Worm (Caenorhabditis elegans): ENCODE results near the gene srw-48.
A peak's percentile ranks its signal among the peaks of the same experiment; 100 is the strongest.

The srw-48 gene

ce11 chrV:16395739-16396138 is 25.1 kb upstream of the srw-48 start, which contains the start of gene F13A7.12:
F13A7.12 (plus strand) TSS chrV:16396039.
- TF ChIP-seq pha-4 (tag; optimal IDR thresholded peaks at IDR 0.05), result no peak
- TF ChIP-seq bed-3 (GFP tag; optimal IDR thresholded peaks at IDR 0.05), result no peak

- no peak for TF ChIP-seq sem-2 (GFP tag; optimal IDR thresholded peaks at IDR 0.05)
- TF ChIP-seq unc-39 (tag; optimal IDR thresholded peaks at IDR 0.05), result no peak
- no peak for TF ChIP-seq sptf-1 (tag; optimal IDR thresholded peaks at IDR 0.05)
- TF ChIP-seq snpc-4 (tag; optimal IDR thresholded peaks at IDR 0.05), result no peak
- TF ChIP-seq zip-8 (tag; optimal IDR thresholded peaks at IDR 0.05), result no peak
- no peak for TF ChIP-seq nhr-28 (tag; optimal IDR thresholded peaks at IDR 0.05)
- TF ChIP-seq pha-4 (tag; optimal IDR thresholded peaks at IDR 0.05), result no peak
These were observed 21.4 kb upstream of the srw-48 start, which contains the start of gene sre-36 for ce11 chrV:16399388-16399787. sre-36 (plus strand) TSS chrV:16399688.

- TF ChIP-seq ceh-43 (GFP tag; optimal IDR thresholded peaks at IDR 0.05) (peak; percentile 21), lin-13 (tag; optimal IDR thresholded peaks at IDR 0.05) (peak; percentile 22), mep-1 (tag; optimal IDR thresholded peaks at IDR 0.05) (peak; percentile 17), bed-3 (GFP tag; optimal IDR thresholded peaks at IDR 0.05) (no peak), nhr-237 (tag; optimal IDR thresholded peaks at IDR 0.05) (peak; percentile 47), unc-62 (GFP tag; optimal IDR thresholded peaks at IDR 0.05) (no peak), ces-1 (GFP tag; optimal IDR thresholded peaks at IDR 0.05) (peak; percentile 52), sem-2 (GFP tag; optimal IDR thresholded peaks at IDR 0.05) (no peak), sptf-1 (tag; optimal IDR thresholded peaks at IDR 0.05) (peak; percentile 38), lsy-2 (tag; optimal IDR thresholded peaks at IDR 0.05) (peak; percentile 59)
These were observed 19.3 kb upstream of the srw-48 start, which contains the start of gene F13A7.14 for ce11 chrV:16401519-16401918. F13A7.14 (plus strand) TSS chrV:16401891.

ce11 chrV:16403974-16404373 is 16.8 kb upstream of the srw-48 start, which contains the start of gene syp-1:
syp-1 (plus strand) TSS chrV:16404274.
- TF ChIP-seq nhr-2 (tag; optimal IDR thresholded peaks at IDR 0.05), result no peak
- no peak for TF ChIP-seq elt-1 (tag; optimal IDR thresholded peaks at IDR 0.05; ENCODE audit: borderline replicate concordance, insufficient read depth)
- TF ChIP-seq hlh-1 (tag; optimal IDR thresholded peaks at IDR 0.05), result no peak
- TF ChIP-seq elt-3 (tag; optimal IDR thresholded peaks at IDR 0.05), result no peak
- no peak for TF ChIP-seq flh-1 (GFP tag; optimal IDR thresholded peaks at IDR 0.05)
- no peak for TF ChIP-seq unc-39 (tag; optimal IDR thresholded peaks at IDR 0.05)

- TF ChIP-seq unc-120 (tag; optimal IDR thresholded peaks at IDR 0.05; ENCODE audit: poor library complexity, severe bottlenecking), result no peak
- TF ChIP-seq ceh-39 (tag; optimal IDR thresholded peaks at IDR 0.05), result no peak
- no peak for TF ChIP-seq unc-39 (tag; optimal IDR thresholded peaks at IDR 0.05)
- TF ChIP-seq nhr-76 (tag; optimal IDR thresholded peaks at IDR 0.05), result no peak
- TF ChIP-seq elt-1 (tag; optimal IDR thresholded peaks at IDR 0.05; ENCODE audit: borderline replicate concordance, insufficient read depth), result no peak
- TF ChIP-seq zip-8 (tag; optimal IDR thresholded peaks at IDR 0.05), result no peak
- TF ChIP-seq mls-2 (tag; optimal IDR thresholded peaks at IDR 0.05), result no peak
These were observed 15.4 kb upstream of the srw-48 start for ce11 chrV:16405366-16405765.

- TF ChIP-seq M03D4.4 (tag; optimal IDR thresholded peaks at IDR 0.05) (no peak), lin-32 (GFP tag; optimal IDR thresholded peaks at IDR 0.05) (no peak), lsy-2 (tag; optimal IDR thresholded peaks at IDR 0.05) (no peak), nhr-237 (tag; optimal IDR thresholded peaks at IDR 0.05) (no peak), ham-2 (GFP tag; optimal IDR thresholded peaks at IDR 0.05) (no peak), ceh-43 (GFP tag; optimal IDR thresholded peaks at IDR 0.05) (no peak), zip-8 (tag; optimal IDR thresholded peaks at IDR 0.05) (peak; percentile 57), mep-1 (tag; optimal IDR thresholded peaks at IDR 0.05) (no peak)
These were observed 14.4 kb upstream of the srw-48 start for ce11 chrV:16406357-16406756.

- TF ChIP-seq zip-8 (tag; optimal IDR thresholded peaks at IDR 0.05) (no peak), ztf-11 (tag; optimal IDR thresholded peaks at IDR 0.05) (no peak), pha-4 (tag; optimal IDR thresholded peaks at IDR 0.05) (no peak), elt-3 (tag; optimal IDR thresholded peaks at IDR 0.05) (no peak), tbx-8 (GFP tag; optimal IDR thresholded peaks at IDR 0.05) (no peak), unc-39 (tag; optimal IDR thresholded peaks at IDR 0.05) (no peak), nhr-12 (tag; optimal IDR thresholded peaks at IDR 0.05) (no peak), M03D4.4 (tag; optimal IDR thresholded peaks at IDR 0.05) (no peak), nhr-76 (tag; optimal IDR thresholded peaks at IDR 0.05) (no peak), ces-1 (GFP tag; optimal IDR thresholded peaks at IDR 0.05) (no peak), mab-5 (tag; optimal IDR thresholded peaks at IDR 0.05) (no peak), ham-2 (GFP tag; optimal IDR thresholded peaks at IDR 0.05) (no peak), drap-1 (GFP tag; optimal IDR thresholded peaks at IDR 0.05) (no peak), ceh-43 (GFP tag; optimal IDR thresholded peaks at IDR 0.05) (no peak), unc-62 (GFP tag; optimal IDR thresholded peaks at IDR 0.05) (no peak), mls-2 (tag; optimal IDR thresholded peaks at IDR 0.05) (no peak)
These were observed 13.1 kb upstream of the srw-48 start, which contains the start of gene F26D2.3 for ce11 chrV:16407663-16408062. F26D2.3 (plus strand) TSS chrV:16407963.

Measured in whole organism, mixed stage, embryonic.